Worm (Caenorhabditis elegans): ENCODE results near the gene tag-340.

tag-340 gene

ce11 chrIII:4930154-4930679 is 29.9 kb downstream of the tag-340 start, which contains the start of gene set-2:
Gene set-2 (minus strand): TSS chrIII:4930204.
- TF ChIP-seq T26A8.4 (GFP tag; IDR thresholded peaks at IDR 0.05) = no peak
- TF ChIP-seq dmd-6 (GFP tag; IDR thresholded peaks at IDR 0.05) = peak; percentile 69
- TF ChIP-seq daf-19 (GFP tag; conservative IDR thresholded peaks at IDR 0.05) = no peak
- TF ChIP-seq ztf-11 (tag; optimal IDR thresholded peaks at IDR 0.05) = no peak
- peak in 1 of 2 experiments; percentile 66 for TF ChIP-seq lsy-2 (tag; optimal IDR thresholded peaks at IDR 0.05)
- TF ChIP-seq ces-1 (GFP tag; optimal IDR thresholded peaks at IDR 0.05) = no peak
- TF ChIP-seq snpc-1.2 (GFP tag; IDR thresholded peaks at IDR 0.05) = no peak
- TF ChIP-seq zip-11 (GFP tag; IDR thresholded peaks at IDR 0.05) = no peak
- TF ChIP-seq dve-1 (tag; optimal IDR thresholded peaks at IDR 0.05; ENCODE audit: insufficient read depth) = peak; percentile 52
- TF ChIP-seq lin-38 (GFP tag; IDR thresholded peaks at IDR 0.05) = peak; percentile 75
- TF ChIP-seq F49E8.2 (tag; optimal IDR thresholded peaks at IDR 0.05; ENCODE audit: borderline replicate concordance) = peak; percentile 44
- TF ChIP-seq pqm-1 (tag; optimal IDR thresholded peaks at IDR 0.05) = no peak
- TF ChIP-seq lin-39 (tag; optimal IDR thresholded peaks at IDR 0.05) = no peak
- no peak for TF ChIP-seq lin-1 (GFP tag; IDR thresholded peaks at IDR 0.05)
- no peak for TF ChIP-seq lir-3 (tag; optimal IDR thresholded peaks at IDR 0.05)
- no peak for TF ChIP-seq F44E2.7 (GFP tag; IDR thresholded peaks at IDR 0.05)
- no peak for TF ChIP-seq nhr-48 (tag; optimal IDR thresholded peaks at IDR 0.05)
- peak; percentile 23 for TF ChIP-seq rbr-2 (tag; optimal IDR thresholded peaks at IDR 0.05)
- TF ChIP-seq fkh-10 (GFP tag; optimal IDR thresholded peaks at IDR 0.05) = no peak
- no peak for TF ChIP-seq sdz-12 (GFP tag; optimal IDR thresholded peaks at IDR 0.05)
- TF ChIP-seq ama-1 (optimal IDR thresholded peaks at IDR 0.05) = peak; percentile 2
- TF ChIP-seq ceh-44 (GFP tag; IDR thresholded peaks at IDR 0.05) = no peak
- TF ChIP-seq ceh-20 (GFP tag; IDR thresholded peaks at IDR 0.05) = peak; percentile 47; the same call in 1 of the 2 replicates
- TF ChIP-seq nhr-102 (tag; optimal IDR thresholded peaks at IDR 0.05) = peak; percentile 29
- TF ChIP-seq nhr-11 (tag; optimal IDR thresholded peaks at IDR 0.05) = no peak
- peak; percentile 89 for TF ChIP-seq ZK337.2 (GFP tag; IDR thresholded peaks at IDR 0.05)
- TF ChIP-seq lin-15B (tag; optimal IDR thresholded peaks at IDR 0.05) = no peak
- TF ChIP-seq ctbp-1 (GFP tag; IDR thresholded peaks at IDR 0.05) = no peak
- TF ChIP-seq vab-7 (GFP tag; IDR thresholded peaks at IDR 0.05) = 0 out of 2 replicates have a peak, but pooled peaks have one; percentile 18
- TF ChIP-seq fos-1 (tag; optimal IDR thresholded peaks at IDR 0.05) = no peak
- peak; percentile 90 for TF ChIP-seq dmd-9 (GFP tag; IDR thresholded peaks at IDR 0.05)
- TF ChIP-seq F10B5.3 (tag; optimal IDR thresholded peaks at IDR 0.05) = no peak
- TF ChIP-seq lin-13 (GFP tag; optimal IDR thresholded peaks at IDR 0.05) = peak; percentile 42
- TF ChIP-seq ceh-28 (tag; optimal IDR thresholded peaks at IDR 0.05) = no peak
- no peak for TF ChIP-seq mxl-2 (GFP tag; conservative IDR thresholded peaks at IDR 0.05)
- TF ChIP-seq attf-4 (tag; optimal IDR thresholded peaks at IDR 0.05) = no peak
- 0 out of 2 replicates have a peak, but pooled peaks have one; percentile 42 for TF ChIP-seq dmd-8 (GFP tag; IDR thresholded peaks at IDR 0.05)
- peak; percentile 91 for TF ChIP-seq aha-1 (tag)
- no peak for TF ChIP-seq nhr-111 (GFP tag; optimal IDR thresholded peaks at IDR 0.05)
- peak in 1 of 2 experiments; percentile 17 for TF ChIP-seq daf-16 (GFP tag; optimal IDR thresholded peaks at IDR 0.05)
- TF ChIP-seq daf-16 (tag; optimal IDR thresholded peaks at IDR 0.05) = peak; percentile 5
- 0 out of 2 replicates have a peak, but pooled peaks have one; percentile 20 for TF ChIP-seq madf-9 (GFP tag; conservative IDR thresholded peaks at IDR 0.05)
- no peak for TF ChIP-seq ztf-7 (tag; optimal IDR thresholded peaks at IDR 0.05)
- no peak for TF ChIP-seq daf-8 (GFP tag; IDR thresholded peaks at IDR 0.05)
- no peak for TF ChIP-seq unc-62 (GFP tag; optimal IDR thresholded peaks at IDR 0.05 in 1 of 2)
- TF ChIP-seq unc-62 (tag; optimal IDR thresholded peaks at IDR 0.05) = no peak
- TF ChIP-seq spr-1 (tag; optimal IDR thresholded peaks at IDR 0.05) = no peak
- TF ChIP-seq ceh-32 (tag; optimal IDR thresholded peaks at IDR 0.05; ENCODE audit: poor library complexity) = no peak
- TF ChIP-seq lin-29 (GFP tag; IDR thresholded peaks at IDR 0.05) = no peak
- no peak for TF ChIP-seq T20F7.1 (GFP tag; optimal IDR thresholded peaks at IDR 0.05)
- peak; percentile 61; the same call in 1 of the 2 replicates for TF ChIP-seq D1046.2 (GFP tag; IDR thresholded peaks at IDR 0.05)
- TF ChIP-seq zag-1 (tag; optimal IDR thresholded peaks at IDR 0.05) = no peak
